Fruit fly (Drosophila melanogaster): ENCODE data around the gene Tpt.

dm6 chr3L:8363266-8363665, 41.8 kb downstream of the Tpt start:
- TF ChIP-seq psq (optimal IDR thresholded peaks at IDR 0.05) (no peak), Dll (optimal IDR thresholded peaks at IDR 0.05) (no peak), EcR (GFP tag; optimal IDR thresholded peaks at IDR 0.05) (no peak)

Data from whole organism.